Fruit fly (Drosophila melanogaster) whole organism, embryonic: ENCODE data around the gene kraken.

Source experiments
- Ada2b ChIP-seq: fragments of 200-800 bp; sonication (Bioruptor generic); IDR thresholded peaks from 2 replicates; pipeline ENCODE4 v1.3.6; 2022; ENCODE audit warnings: missing biosample characterization, missing genetic modification characterization
- Awh ChIP-seq: fragments of 200-800 bp; sonication (Bioruptor generic); IDR thresholded peaks from 2 replicates; pipeline ENCODE4, ENCODE4 v1.3.6; 2022; ENCODE audit warnings: missing biosample characterization, missing genetic modification characterization
- Bgb ChIP-seq: fragments of 200-800 bp; sonication (Bioruptor generic); IDR thresholded peaks from 2 replicates; pipeline ENCODE4 v1.3.6; 2022; ENCODE audit warnings: missing biosample characterization, missing genetic modification characterization; ENCODE audit not compliant: partially characterized antibody
- CG10267 ChIP-seq: fragments of 200-800 bp; sonication (Bioruptor generic); optimal IDR thresholded peaks from 2 replicates; lab custom pipeline; 2018; ENCODE audit warnings: missing biosample characterization, mild to moderate bottlenecking, missing genetic modification characterization, moderate library complexity
- CG12391 ChIP-seq: fragments of 200-800 bp; sonication (Bioruptor generic); optimal IDR thresholded peaks from 3 replicates; lab custom pipeline; 2018; ENCODE audit warnings: missing biosample characterization, mild to moderate bottlenecking, missing genetic modification characterization, moderate library complexity
- CG12744 ChIP-seq: fragments of 200-800 bp; sonication (Bioruptor generic); optimal IDR thresholded peaks from 2 replicates; lab custom pipeline; 2016; ENCODE audit warnings: missing biosample characterization, missing genetic modification characterization
- CG13287 ChIP-seq: fragments of 200-800 bp; sonication (Bioruptor generic); IDR thresholded peaks from 2 replicates; pipeline ENCODE4 v1.3.6; 2022; ENCODE audit warnings: missing biosample characterization, missing genetic modification characterization; ENCODE audit not compliant: partially characterized antibody
- CG15269 ChIP-seq: fragments of 200-800 bp; sonication (Bioruptor generic); optimal IDR thresholded peaks from 2 replicates; lab custom pipeline; 2018; ENCODE audit warnings: missing biosample characterization, mild to moderate bottlenecking, missing genetic modification characterization, moderate library complexity
- CG1529 ChIP-seq: fragments of 200-800 bp; sonication (Bioruptor generic); optimal IDR thresholded peaks from 3 replicates; lab custom pipeline; 2018; ENCODE audit warnings: missing biosample characterization, missing genetic modification characterization
- CG15514 ChIP-seq: fragments of 200-800 bp; sonication (Bioruptor generic); optimal IDR thresholded peaks from 3 replicates; lab custom pipeline; 2017; ENCODE audit warnings: missing biosample characterization, missing genetic modification characterization, mild to moderate bottlenecking, moderate library complexity, missing genetic modification reagents
- CG15696 ChIP-seq: fragments of 200-800 bp; sonication (Bioruptor generic); optimal IDR thresholded peaks from 2 replicates; lab custom pipeline; 2019; ENCODE audit warnings: missing biosample characterization, mild to moderate bottlenecking, missing genetic modification characterization, moderate library complexity
- CG1647 ChIP-seq: fragments of 200-800 bp; sonication (Bioruptor generic); optimal IDR thresholded peaks from 3 replicates; lab custom pipeline; 2016; ENCODE audit warnings: missing biosample characterization, missing genetic modification characterization
- CG17829 ChIP-seq: fragments of 200-800 bp; optimal IDR thresholded peaks from 2 replicates; lab custom pipeline; 2019; ENCODE audit warnings: missing biosample characterization, mild to moderate bottlenecking, missing genetic modification characterization, moderate library complexity
- CG30403 ChIP-seq: fragments of 200-800 bp; sonication (Bioruptor generic); optimal IDR thresholded peaks from 3 replicates; lab custom pipeline; 2016; ENCODE audit warnings: missing biosample characterization, missing genetic modification characterization
- CG33213 ChIP-seq: fragments of 200-800 bp; sonication (Bioruptor generic); optimal IDR thresholded peaks from 3 replicates; lab custom pipeline; 2016; ENCODE audit warnings: missing biosample characterization, missing genetic modification characterization
- CG3407 ChIP-seq: fragments of 200-800 bp; sonication (Bioruptor generic); optimal IDR thresholded peaks from 2 replicates; lab custom pipeline; 2018; ENCODE audit warnings: missing biosample characterization, mild to moderate bottlenecking, missing genetic modification characterization
- CG4360 ChIP-seq: fragments of 200-800 bp; sonication (Bioruptor generic); IDR thresholded peaks from 2 replicates; pipeline ENCODE4 v1.3.6; 2022; ENCODE audit warnings: missing biosample characterization, missing genetic modification characterization
- CG4820 ChIP-seq: fragments of 200-800 bp; sonication (Bioruptor generic); optimal IDR thresholded peaks from 3 replicates; lab custom pipeline; 2016; ENCODE audit warnings: missing biosample characterization, missing genetic modification characterization
- CG7963 ChIP-seq: fragments of 200-800 bp; sonication (Bioruptor generic); IDR thresholded peaks from 3 replicates; pipeline ENCODE4 v1.3.6; 2022; ENCODE audit warnings: missing biosample characterization, missing genetic modification characterization; ENCODE audit not compliant: partially characterized antibody
- CG8290 ChIP-seq, 3 experiments: fragments of 200-800 bp; sonication (Bioruptor generic); optimal IDR thresholded peaks; 2 replicates each; lab custom pipeline; 2016 to 2019; ENCODE audit warnings: missing biosample characterization in 3 of 3, missing genetic modification characterization in 3 of 3, mild to moderate bottlenecking in 2 of 3, moderate library complexity in 1 of 3
- D19B ChIP-seq: fragments of 200-800 bp; sonication (Bioruptor generic); optimal IDR thresholded peaks from 2 replicates; lab custom pipeline; 2017; ENCODE audit warnings: missing biosample characterization, mild to moderate bottlenecking, missing genetic modification characterization
- HLHmδ ChIP-seq: fragments of 200-800 bp; sonication (Bioruptor generic); optimal IDR thresholded peaks from 2 replicates; lab custom pipeline; 2018; ENCODE audit warnings: missing biosample characterization, mild to moderate bottlenecking, missing genetic modification characterization, moderate library complexity
- Med ChIP-seq: fragments of 200-800 bp; sonication (Bioruptor generic); peaks from one replicate; lab custom pipeline; 2016; ENCODE audit warnings: missing biosample characterization, missing genetic modification characterization, mild to moderate bottlenecking, inconsistent platforms, moderate library complexity
- Nf-YC ChIP-seq: fragments of 200-800 bp; optimal IDR thresholded peaks from 3 replicates; lab custom pipeline; 2019; ENCODE audit warnings: missing biosample characterization, mild to moderate bottlenecking, missing genetic modification characterization, moderate library complexity
- NfI ChIP-seq: fragments of 200-800 bp; sonication (Bioruptor generic); optimal IDR thresholded peaks from 3 replicates; lab custom pipeline; 2018; ENCODE audit warnings: missing biosample characterization, mild to moderate bottlenecking, missing genetic modification characterization, moderate library complexity
- Pdp1 ChIP-seq, 2 experiments: fragments of 200-800 bp; sonication (Bioruptor generic); optimal IDR thresholded peaks; 3 replicates each; lab custom pipeline; 2016; ENCODE audit warnings: missing biosample characterization in 2 of 2, missing genetic modification characterization in 2 of 2, mild to moderate bottlenecking in 1 of 2, moderate library complexity in 1 of 2
- Sox102F ChIP-seq: fragments of 200-800 bp; sonication (Bioruptor generic); optimal IDR thresholded peaks from 2 replicates; lab custom pipeline; 2018; ENCODE audit warnings: missing biosample characterization, mild to moderate bottlenecking, missing genetic modification characterization, moderate library complexity
- ase ChIP-seq: fragments of 200-800 bp; sonication (Bioruptor generic); IDR thresholded peaks from 3 replicates; pipeline ENCODE4 v1.3.6; 2022; ENCODE audit warnings: missing biosample characterization, missing genetic modification characterization
- ash1 ChIP-seq: fragments of 200-800 bp; sonication (Bioruptor generic); optimal IDR thresholded peaks from 2 replicates; lab custom pipeline; 2018; ENCODE audit warnings: missing biosample characterization, mild to moderate bottlenecking, missing genetic modification characterization
- chn ChIP-seq: fragments of 200-800 bp; sonication (Bioruptor generic); optimal IDR thresholded peaks from 2 replicates; lab custom pipeline; 2016; ENCODE audit warnings: missing biosample characterization, missing genetic modification characterization
- dmrt11E ChIP-seq: fragments of 200-800 bp; sonication (Bioruptor generic); optimal IDR thresholded peaks from 3 replicates; lab custom pipeline; 2018; ENCODE audit warnings: missing biosample characterization, mild to moderate bottlenecking, missing genetic modification characterization, moderate library complexity
- en ChIP-seq: fragments of 200-800 bp; sonication (Bioruptor generic); optimal IDR thresholded peaks from 2 replicates; lab custom pipeline; 2016; ENCODE audit warnings: missing biosample characterization, missing genetic modification characterization
- ewg ChIP-seq: fragments of 200-800 bp; sonication (Bioruptor generic); optimal IDR thresholded peaks from 3 replicates; lab custom pipeline; 2017; ENCODE audit warnings: mild to moderate bottlenecking, missing biosample characterization, missing genetic modification reagents, missing genetic modification characterization
- fru ChIP-seq: fragments of >200 bp; optimal IDR thresholded peaks from 2 replicates; lab custom pipeline; 2017
- gem ChIP-seq: fragments of 200-800 bp; sonication (Bioruptor generic); optimal IDR thresholded peaks from 2 replicates; lab custom pipeline; 2019; ENCODE audit warnings: missing biosample characterization, mild to moderate bottlenecking, missing genetic modification characterization, moderate library complexity
- grau ChIP-seq: fragments of 200-800 bp; optimal IDR thresholded peaks from 3 replicates; lab custom pipeline; 2019; ENCODE audit warnings: missing biosample characterization, mild to moderate bottlenecking, missing genetic modification characterization, moderate library complexity
- inv ChIP-seq: fragments of 200-800 bp; sonication (Bioruptor generic); IDR thresholded peaks from 2 replicates; pipeline ENCODE4 v1.3.6; 2022; ENCODE audit warnings: missing biosample characterization, missing genetic modification characterization; ENCODE audit not compliant: partially characterized antibody
- jumu ChIP-seq: fragments of 200-800 bp; sonication (Bioruptor generic); optimal IDR thresholded peaks from 3 replicates; lab custom pipeline; 2016; ENCODE audit warnings: missing biosample characterization, missing genetic modification characterization
- knrl ChIP-seq: fragments of 200-800 bp; sonication (Bioruptor generic); IDR thresholded peaks from 3 replicates; pipeline ENCODE4 v1.3.6; 2022; ENCODE audit warnings: missing biosample characterization, missing genetic modification characterization; ENCODE audit not compliant: partially characterized antibody
- lilli ChIP-seq: fragments of 200-800 bp; sonication (Bioruptor generic); optimal IDR thresholded peaks from 3 replicates; lab custom pipeline; 2016; ENCODE audit warnings: missing biosample characterization, missing genetic modification characterization
- org-1 ChIP-seq: fragments of 200-800 bp; sonication (Bioruptor generic); optimal IDR thresholded peaks from 2 replicates; lab custom pipeline; 2017; ENCODE audit warnings: missing biosample characterization, missing genetic modification characterization
- phol ChIP-seq: fragments of 200-800 bp; sonication (Bioruptor generic); optimal IDR thresholded peaks from 3 replicates; lab custom pipeline; 2018; ENCODE audit warnings: missing biosample characterization, mild to moderate bottlenecking, missing genetic modification characterization, moderate library complexity
- pros ChIP-seq: fragments of 200-800 bp; sonication (Bioruptor generic); optimal IDR thresholded peaks from 3 replicates; lab custom pipeline; 2019; ENCODE audit warnings: missing biosample characterization, mild to moderate bottlenecking, missing genetic modification characterization, moderate library complexity
- pum ChIP-seq: fragments of 200-800 bp; sonication (Bioruptor generic); optimal IDR thresholded peaks from 2 replicates; lab custom pipeline; 2016; ENCODE audit warnings: missing biosample characterization, missing genetic modification characterization
- sc ChIP-seq, 3 experiments: fragments of >200 bp in 2 of 3; fragments of 200-800 bp in 1 of 3; sonication (Bioruptor generic) in 1 of 3; optimal IDR thresholded peaks; 2 replicates in 2 of 3; 3 replicates in 1 of 3; lab custom pipeline; 2017; ENCODE audit warnings: mild to moderate bottlenecking in 1 of 3, missing biosample characterization in 1 of 3, missing genetic modification characterization in 1 of 3, missing genetic modification reagents in 1 of 3
- sisA ChIP-seq: fragments of 200-800 bp; sonication (Bioruptor generic); IDR thresholded peaks from 2 replicates; pipeline ENCODE4 v1.3.6; 2022; ENCODE audit warnings: missing biosample characterization, missing genetic modification characterization
- twi ChIP-seq: fragments of 200-800 bp; optimal IDR thresholded peaks from 2 replicates; lab custom pipeline; 2019; ENCODE audit warnings: missing biosample characterization, mild to moderate bottlenecking, missing genetic modification characterization, moderate library complexity

kraken gene

dm6 chr2L:897124-897523, 44.6 kb downstream of the kraken start (continued):
- 0 out of 3 replicates have a peak, but pooled peaks have one; percentile 38 for TF ChIP-seq ase (GFP tag; lab: Robert Waterston, UW)
- TF ChIP-seq CG15269 (tag; lab: Kevin White, UChicago) = peak; percentile 35
- no peak for TF ChIP-seq D19B (GFP tag; lab: Kevin White, UChicago)
- peak; percentile 45; the same call in 1 of the 2 replicates for TF ChIP-seq sisA
- TF ChIP-seq NfI (GFP tag; lab: Kevin White, UChicago) = peak; percentile 1
- no peak for TF ChIP-seq ash1
- TF ChIP-seq en (GFP tag; lab: Kevin White, UChicago) = no peak
- no peak for TF ChIP-seq CG8290 (GFP tag; optimal IDR thresholded peaks at IDR 0.05; lab: Kevin White, UChicago)
- TF ChIP-seq CG8290 (tag; optimal IDR thresholded peaks at IDR 0.05; lab: Kevin White, UChicago) = peak in 1 of 2 experiments; percentile 68
- TF ChIP-seq pros (GFP tag; lab: Kevin White, UChicago) = no peak
- no peak for TF ChIP-seq CG13287 (GFP tag; lab: Robert Waterston, UW)
- no peak for TF ChIP-seq Ada2b (GFP tag; lab: Robert Waterston, UW)
- peak; percentile 7 for TF ChIP-seq CG30403 (GFP tag; lab: Kevin White, UChicago)
- no peak for TF ChIP-seq knrl (GFP tag; lab: Robert Waterston, UW)
- no peak for TF ChIP-seq CG7963 (GFP tag; lab: Robert Waterston, UW)
- no peak for TF ChIP-seq fru (lab: Kevin White, UChicago)
- no peak for TF ChIP-seq Nf-YC (tag; lab: Kevin White, UChicago)
- TF ChIP-seq CG15514 = peak; percentile 7
- peak; percentile 30 for TF ChIP-seq grau (tag; lab: Kevin White, UChicago)
- TF ChIP-seq org-1 (GFP tag; lab: Kevin White, UChicago) = peak; percentile 3
- TF ChIP-seq CG12391 = peak; percentile 8
- TF ChIP-seq Awh (GFP tag; lab: Robert Waterston, UW) = no peak

- TF ChIP-seq CG12744 (GFP tag; lab: Kevin White, UChicago) (no peak), twi (tag; lab: Kevin White, UChicago) (no peak), sc (optimal IDR thresholded peaks at IDR 0.05; lab: Kevin White, UChicago) (no peak), sc (GFP tag; optimal IDR thresholded peaks at IDR 0.05; lab: Kevin White, UChicago) (no peak)
These were observed 45.7 kb downstream of the kraken start, which contains the start of gene Lsp1beta for dm6 chr2L:898316-898715. Gene Lsp1beta (plus strand): TSS chr2L:898500.

- TF ChIP-seq gem (tag; lab: Kevin White, UChicago) = peak; percentile 15
- peak; percentile 32 for TF ChIP-seq chn (GFP tag; lab: Kevin White, UChicago)
- peak; percentile 7 for TF ChIP-seq Sox102F (GFP tag; lab: Kevin White, UChicago)
- peak in 1 of 2 experiments; percentile 28 for TF ChIP-seq Pdp1 (GFP tag; optimal IDR thresholded peaks at IDR 0.05; lab: Kevin White, UChicago)
- TF ChIP-seq CG4360 (GFP tag; lab: Robert Waterston, UW) = peak; percentile 63
- TF ChIP-seq pum (GFP tag; lab: Kevin White, UChicago) = peak; percentile 31
- peak; percentile 71 for TF ChIP-seq CG15696 (tag; lab: Kevin White, UChicago)
- peak; percentile 42 for TF ChIP-seq CG33213 (GFP tag; lab: Kevin White, UChicago)
- TF ChIP-seq HLHmδ (GFP tag; lab: Kevin White, UChicago) = peak; percentile 29
- TF ChIP-seq inv = 0 out of 2 replicates have a peak, but pooled peaks have one; percentile 14
- TF ChIP-seq Med (GFP tag; lab: Kevin White, UChicago) = peak; percentile 90
- peak; percentile 43 for TF ChIP-seq CG17829
- TF ChIP-seq CG4820 (GFP tag; lab: Kevin White, UChicago) = peak; percentile 28
- TF ChIP-seq phol (tag; lab: Kevin White, UChicago) = peak; percentile 17
- peak; percentile 10 for TF ChIP-seq CG10267 (tag; lab: Kevin White, UChicago)
- TF ChIP-seq CG1647 (GFP tag; lab: Kevin White, UChicago) = peak; percentile 34
- peak; percentile 49 for TF ChIP-seq lilli (GFP tag; lab: Kevin White, UChicago)
- TF ChIP-seq Bgb (GFP tag; lab: Robert Waterston, UW) = peak; percentile 37; the same call in 1 of the 2 replicates
- peak; percentile 17 for TF ChIP-seq CG1529 (GFP tag; lab: Kevin White, UChicago)
- peak; percentile 59 for TF ChIP-seq dmrt11E
- peak; percentile 11 for TF ChIP-seq ewg (GFP tag; lab: Kevin White, UChicago)
- TF ChIP-seq jumu (GFP tag; lab: Kevin White, UChicago) = peak; percentile 45
- peak; percentile 34 for TF ChIP-seq CG3407 (GFP tag; lab: Kevin White, UChicago)
These were observed 48.8 kb downstream of the kraken start for dm6 chr2L:901363-901762.
